Fruit fly (Drosophila melanogaster) whole organism, prepupa: ENCODE results near the gene CG33177.

ENCODE experiments used
- CG11762 ChIP-seq: fragments of 200-800 bp; sonication (Bioruptor generic); optimal IDR thresholded peaks from 3 replicates; lab custom pipeline; 2016; ENCODE audit warnings: missing biosample characterization, missing genetic modification characterization; ENCODE audit not compliant: insufficient read depth
- CG15336 ChIP-seq: fragments of 200-800 bp; sonication (Bioruptor generic); IDR thresholded peaks from 2 replicates; pipeline ENCODE4 v1.3.6; 2022; ENCODE audit warnings: missing biosample characterization, missing genetic modification characterization
- CG16779 ChIP-seq: fragments of 200-800 bp; sonication (Bioruptor generic); optimal IDR thresholded peaks from 3 replicates; lab custom pipeline; 2017; ENCODE audit warnings: missing biosample characterization, mild to moderate bottlenecking, missing genetic modification characterization
- CG32006 ChIP-seq: fragments of 200-800 bp; sonication (Bioruptor generic); optimal IDR thresholded peaks from 3 replicates; lab custom pipeline; 2017; ENCODE audit warnings: missing biosample characterization, mild to moderate bottlenecking, missing genetic modification characterization
- CG3919 ChIP-seq: fragments of 200-800 bp; sonication (Bioruptor generic); optimal IDR thresholded peaks from 3 replicates; lab custom pipeline; 2016; ENCODE audit warnings: missing biosample characterization, missing genetic modification characterization
- CG4318 ChIP-seq: fragments of 200-800 bp; sonication (Bioruptor generic); optimal IDR thresholded peaks from 3 replicates; lab custom pipeline; 2017; ENCODE audit warnings: missing biosample characterization, mild to moderate bottlenecking, missing genetic modification characterization
- CG6163 ChIP-seq: fragments of 200-800 bp; sonication (Bioruptor generic); IDR thresholded peaks from 3 replicates; pipeline ENCODE4 v1.3.6; 2022; ENCODE audit warnings: missing biosample characterization, missing genetic modification characterization
- CG6276 ChIP-seq: fragments of 200-800 bp; sonication (Bioruptor generic); optimal IDR thresholded peaks from 2 replicates; lab custom pipeline; 2017; ENCODE audit warnings: missing biosample characterization, mild to moderate bottlenecking, missing genetic modification characterization
- CG6808 ChIP-seq: fragments of 200-800 bp; sonication (Bioruptor generic); optimal IDR thresholded peaks from 3 replicates; lab custom pipeline; 2017; ENCODE audit warnings: missing biosample characterization, missing genetic modification characterization, mild to moderate bottlenecking, moderate library complexity, missing genetic modification reagents
- CG6854 ChIP-seq: fragments of 200-800 bp; sonication (Bioruptor generic); optimal IDR thresholded peaks from 2 replicates; lab custom pipeline; 2017; ENCODE audit warnings: missing biosample characterization, mild to moderate bottlenecking, missing genetic modification characterization
- CG7368 ChIP-seq: fragments of 200-800 bp; sonication (Bioruptor generic); optimal IDR thresholded peaks from 3 replicates; lab custom pipeline; 2016; ENCODE audit warnings: missing biosample characterization, missing genetic modification characterization
- CG8119 ChIP-seq: fragments of 200-800 bp; sonication (Bioruptor generic); IDR thresholded peaks from 3 replicates; pipeline ENCODE4 v1.3.6; 2022; ENCODE audit warnings: missing biosample characterization, missing genetic modification characterization
- CG8319 ChIP-seq: fragments of 200-800 bp; sonication (Bioruptor generic); optimal IDR thresholded peaks from 3 replicates; lab custom pipeline; 2016; ENCODE audit warnings: missing biosample characterization, missing genetic modification characterization
- CG8632 ChIP-seq: fragments of 200-800 bp; sonication (Bioruptor generic); optimal IDR thresholded peaks from 3 replicates; lab custom pipeline; 2016; ENCODE audit warnings: missing biosample characterization, missing genetic modification characterization
- Eip75B ChIP-seq: fragments of 200-800 bp; sonication (Bioruptor generic); optimal IDR thresholded peaks from 3 replicates; lab custom pipeline; 2016; ENCODE audit warnings: missing biosample characterization, missing genetic modification characterization
- Eip78C ChIP-seq: fragments of 200-800 bp; sonication (Bioruptor generic); peaks from one replicate; lab custom pipeline; 2016; ENCODE audit warnings: missing biosample characterization, missing genetic modification characterization
- Eip93F ChIP-seq: fragments of 200-800 bp; sonication (Bioruptor generic); optimal IDR thresholded peaks from 2 replicates; lab custom pipeline; 2016; ENCODE audit warnings: missing biosample characterization, mild to moderate bottlenecking, missing genetic modification characterization
- Ets21C ChIP-seq: fragments of 200-800 bp; sonication (Bioruptor generic); optimal IDR thresholded peaks from 3 replicates; lab custom pipeline; 2016; ENCODE audit warnings: missing biosample characterization, missing genetic modification characterization
- Met ChIP-seq: fragments of 200-800 bp; sonication (Bioruptor generic); optimal IDR thresholded peaks from 3 replicates; lab custom pipeline; 2016; ENCODE audit warnings: missing biosample characterization, missing genetic modification characterization
- Sox102F ChIP-seq: fragments of 200-800 bp; sonication (Bioruptor generic); optimal IDR thresholded peaks from 2 replicates; lab custom pipeline; 2016; ENCODE audit warnings: missing biosample characterization, mild to moderate bottlenecking, missing genetic modification characterization
- Sox14 ChIP-seq: fragments of 200-800 bp; sonication (Bioruptor generic); optimal IDR thresholded peaks from 3 replicates; lab custom pipeline; 2016; ENCODE audit warnings: missing biosample characterization, missing genetic modification characterization
- achi ChIP-seq: fragments of 200-800 bp; sonication (Bioruptor generic); optimal IDR thresholded peaks from 3 replicates; lab custom pipeline; 2016; ENCODE audit warnings: missing biosample characterization, missing genetic modification characterization
- acj6 ChIP-seq: fragments of 200-800 bp; sonication (Bioruptor generic); optimal IDR thresholded peaks from 3 replicates; lab custom pipeline; 2016; ENCODE audit warnings: missing biosample characterization, missing genetic modification characterization
- cyc ChIP-seq: fragments of 200-800 bp; sonication (Bioruptor generic); optimal IDR thresholded peaks from 3 replicates; lab custom pipeline; 2016; ENCODE audit warnings: missing biosample characterization, missing genetic modification characterization
- dac ChIP-seq: fragments of 200-800 bp; sonication (Bioruptor generic); optimal IDR thresholded peaks from 2 replicates; lab custom pipeline; 2017; ENCODE audit warnings: missing biosample characterization, mild to moderate bottlenecking, missing genetic modification characterization
- dsx ChIP-seq: fragments of 200-800 bp; optimal IDR thresholded peaks from 3 replicates; lab custom pipeline; 2019; ENCODE audit warnings: missing biosample characterization, mild to moderate bottlenecking, missing genetic modification characterization, moderate library complexity; ENCODE audit not compliant: poor library complexity, severe bottlenecking
- eg ChIP-seq: fragments of 200-800 bp; sonication (Bioruptor generic); IDR thresholded peaks from 3 replicates; pipeline ENCODE4 v1.3.6; 2022; ENCODE audit warnings: missing biosample characterization, missing genetic modification characterization
- esn ChIP-seq: fragments of 200-800 bp; sonication (Bioruptor generic); optimal IDR thresholded peaks from 2 replicates; lab custom pipeline; 2016; ENCODE audit warnings: missing biosample characterization, mild to moderate bottlenecking, missing genetic modification characterization, moderate library complexity
- fd59A ChIP-seq: fragments of 200-800 bp; sonication (Bioruptor generic); optimal IDR thresholded peaks from 2 replicates; lab custom pipeline; 2017; ENCODE audit warnings: missing biosample characterization, mild to moderate bottlenecking, missing genetic modification characterization, missing genetic modification reagents
- lz ChIP-seq: fragments of 200-800 bp; sonication (Bioruptor generic); optimal IDR thresholded peaks from 3 replicates; lab custom pipeline; 2016; ENCODE audit warnings: missing biosample characterization, missing genetic modification characterization
- net ChIP-seq: fragments of 200-800 bp; sonication (Bioruptor generic); optimal IDR thresholded peaks from 3 replicates; lab custom pipeline; 2016; ENCODE audit warnings: missing biosample characterization, missing genetic modification characterization
- pdm3 ChIP-seq: fragments of 200-800 bp; sonication (Bioruptor generic); optimal IDR thresholded peaks from 3 replicates; lab custom pipeline; 2016; ENCODE audit warnings: missing biosample characterization, missing genetic modification characterization
- ss ChIP-seq, 2 experiments: fragments of 200-800 bp; sonication (Bioruptor generic); optimal IDR thresholded peaks; 2 replicates in 1 of 2; 3 replicates in 1 of 2; lab custom pipeline; 2017 to 2018; ENCODE audit warnings: mild to moderate bottlenecking in 2 of 2, missing biosample characterization in 2 of 2, missing genetic modification characterization in 2 of 2, moderate library complexity in 1 of 2
- svp ChIP-seq: fragments of 200-800 bp; sonication (Bioruptor generic); peaks from one replicate; lab custom pipeline; 2016; ENCODE audit warnings: missing biosample characterization, missing genetic modification characterization
- topi ChIP-seq: fragments of 200-800 bp; sonication (Bioruptor generic); optimal IDR thresholded peaks from 3 replicates; lab custom pipeline; 2016; ENCODE audit warnings: missing biosample characterization, missing genetic modification characterization

CG33177 gene

dm6 chrX:15076038-15076575 is 5.1 kb upstream of the CG33177 start, which contains the start of gene Lsd-2 (continued):
- TF ChIP-seq Eip78C (GFP tag; lab: Kevin White, UChicago) (peak; percentile 67), CG8632 (no peak), CG7368 (GFP tag; lab: Kevin White, UChicago) (peak; percentile 40), fd59A (GFP tag; lab: Kevin White, UChicago) (peak; percentile 9), CG16779 (tag; lab: Kevin White, UChicago) (peak; percentile 42), CG8119 (GFP tag; lab: Robert Waterston, UW) (peak; percentile 41; the same call in 2 of the 3 replicates), CG6854 (GFP tag; lab: Kevin White, UChicago) (peak; percentile 32), Ets21C (GFP tag; lab: Kevin White, UChicago) (peak; percentile 14), esn (GFP tag; lab: Kevin White, UChicago) (peak; percentile 25), CG6163 (GFP tag; lab: Robert Waterston, UW) (peak; percentile 67; the same call in 2 of the 3 replicates), eg (peak; percentile 56; the same call in 2 of the 3 replicates), dac (no peak), Eip93F (GFP tag; lab: Kevin White, UChicago) (no peak), cyc (GFP tag; lab: Kevin White, UChicago) (no peak), CG6808 (peak; percentile 47), CG4318 (GFP tag; lab: Kevin White, UChicago) (peak; percentile 24), Sox14 (peak; percentile 63), CG11762 (GFP tag; lab: Kevin White, UChicago) (no peak), acj6 (GFP tag; lab: Kevin White, UChicago) (peak; percentile 4), net (GFP tag; lab: Kevin White, UChicago) (peak; percentile 37), topi (GFP tag; lab: Kevin White, UChicago) (peak; percentile 17), CG3919 (GFP tag; lab: Kevin White, UChicago) (peak; percentile 41)

dm6 chrX:15076606-15077005 is 4.6 kb upstream of the CG33177 start:
- TF ChIP-seq CG8319 (GFP tag; lab: Kevin White, UChicago) (no peak), Met (GFP tag; lab: Kevin White, UChicago) (no peak), achi (no peak), lz (GFP tag; lab: Kevin White, UChicago) (no peak), Sox102F (GFP tag; lab: Kevin White, UChicago) (no peak), eg (0 out of 3 replicates have a peak, but pooled peaks have one; percentile 31), CG6854 (GFP tag; lab: Kevin White, UChicago) (no peak), Eip75B (no peak), CG15336 (peak; percentile 28; the same call in 1 of the 2 replicates)
- TF ChIP-seq, all 60 proteins: peak for 2

- TF ChIP-seq CG16779 (tag; lab: Kevin White, UChicago) (peak; percentile 21), CG6276 (GFP tag; lab: Kevin White, UChicago) (peak; percentile 28), CG6854 (GFP tag; lab: Kevin White, UChicago) (peak; percentile 20), svp (GFP tag; lab: Kevin White, UChicago) (peak; percentile 92), pdm3 (no peak), eg (0 out of 3 replicates have a peak, but pooled peaks have one; percentile 19), CG4318 (GFP tag; lab: Kevin White, UChicago) (no peak), CG6808 (peak; percentile 13), ss (GFP tag; optimal IDR thresholded peaks at IDR 0.05; lab: Kevin White, UChicago) (peak; percentile 33 to 46), CG32006 (GFP tag; lab: Kevin White, UChicago) (no peak), Eip78C (GFP tag; lab: Kevin White, UChicago) (peak; percentile 65), acj6 (GFP tag; lab: Kevin White, UChicago) (no peak), dsx (GFP tag; lab: Kevin White, UChicago) (no peak)
Measured at dm6 chrX:15077576-15078136, 3.5 kb upstream of the CG33177 start.
